Worm (Caenorhabditis elegans) whole organism, midembryonic: ENCODE data around the gene F58A6.9.

Source experiments
- T22C8.4 ChIP-seq: fragments of 200-800 bp; sonication (Bioruptor generic); IDR thresholded peaks from 2 replicates; pipeline ENCODE4 v1.3.6; 2022; ENCODE audit warnings: missing genetic modification characterization, missing compliant biosample characterization
- flt-1 ChIP-seq: fragments of 200-800 bp; sonication (Bioruptor generic); IDR thresholded peaks from 2 replicates; pipeline ENCODE4 v1.3.6; 2022; ENCODE audit warnings: missing genetic modification characterization, missing compliant biosample characterization
- klf-2 ChIP-seq: fragments of 200-800 bp; sonication (Bioruptor generic); conservative IDR thresholded peaks from 2 replicates; pipeline ENCODE4 v1.3.6; 2022; ENCODE audit warnings: missing genetic modification reagents, missing genetic modification characterization, missing compliant biosample characterization
- med-1 ChIP-seq: sonication (generic microtip); optimal IDR thresholded peaks from 2 replicates; lab custom pipeline; 2017; ENCODE audit warnings: missing genetic modification characterization, mild to moderate bottlenecking, missing compliant biosample characterization, antibody characterized with exemption, missing genetic modification reagents; ENCODE audit not compliant: insufficient read depth
- ref-1 ChIP-seq: fragments of 200-800 bp; sonication (Bioruptor generic); conservative IDR thresholded peaks from 2 replicates; pipeline ENCODE4 v1.3.6; 2022; ENCODE audit warnings: missing genetic modification reagents, missing genetic modification characterization, missing compliant biosample characterization
- tab-1 ChIP-seq: fragments of 200-800 bp; sonication (Bioruptor generic); IDR thresholded peaks from 2 replicates; pipeline ENCODE4 v1.3.6; 2022; ENCODE audit warnings: missing genetic modification characterization, missing compliant biosample characterization
- ztf-23 ChIP-seq: fragments of 200-800 bp; sonication (Bioruptor generic); IDR thresholded peaks from 2 replicates; pipeline ENCODE4 v1.3.6; 2022; ENCODE audit warnings: missing genetic modification reagents, missing genetic modification characterization, missing compliant biosample characterization
- ztf-29 ChIP-seq: fragments of 200-800 bp; sonication (Bioruptor generic); IDR thresholded peaks from 2 replicates; pipeline ENCODE4 v1.3.6; 2022; ENCODE audit warnings: missing genetic modification reagents, missing genetic modification characterization, missing compliant biosample characterization

DNA sequence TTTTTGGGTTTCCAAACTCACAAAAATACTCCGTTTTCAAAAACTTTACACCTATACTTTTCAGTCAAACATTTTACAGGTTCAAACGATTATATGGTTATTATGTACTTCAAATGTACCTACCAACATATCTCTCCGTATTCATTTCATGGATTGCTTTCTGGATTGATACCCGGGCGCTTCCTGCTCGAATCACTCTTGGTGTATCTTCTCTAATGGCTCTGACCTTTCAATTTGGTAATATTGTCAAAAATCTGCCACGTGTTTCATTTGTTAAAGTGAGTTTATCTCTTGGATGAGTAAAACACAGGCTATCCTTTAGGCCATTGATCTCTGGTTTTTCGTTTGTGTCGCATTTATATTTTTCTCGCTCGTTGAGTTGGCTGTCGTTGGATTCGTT lies 26.9 kb downstream of the F58A6.9 start:
- TF ChIP-seq flt-1 (GFP tag; lab: Robert Waterston, UW) (no peak), ztf-23 (GFP tag; lab: Robert Waterston, UW) (no peak), ztf-29 (GFP tag; lab: Robert Waterston, UW) (no peak), med-1 (GFP tag; lab: Kevin White, UChicago) (no peak), tab-1 (GFP tag; lab: Robert Waterston, UW) (no peak), ref-1 (no peak), T22C8.4 (GFP tag; lab: Robert Waterston, UW) (no peak), klf-2 (no peak)
